Fruit fly (Drosophila melanogaster) whole organism, embryonic: ENCODE measurements around the gene Vti1b.
A peak's percentile ranks its signal among the peaks of the same experiment; 100 is the strongest.

ENCODE experiments used
- Antp ChIP-seq: fragments of 200-800 bp; sonication (Bioruptor generic); optimal IDR thresholded peaks from 3 replicates; lab custom pipeline; 2016; ENCODE audit warnings: missing biosample characterization, missing genetic modification characterization
- Atf-2 ChIP-seq: fragments of 200-800 bp; sonication (Bioruptor generic); optimal IDR thresholded peaks from 2 replicates; lab custom pipeline; 2016; ENCODE audit warnings: missing biosample characterization, missing genetic modification characterization
- CG12299 ChIP-seq: fragments of 200-800 bp; sonication (Bioruptor generic); optimal IDR thresholded peaks from 2 replicates; lab custom pipeline; 2018; ENCODE audit warnings: missing biosample characterization, mild to moderate bottlenecking, missing genetic modification characterization
- CG12744 ChIP-seq: fragments of 200-800 bp; sonication (Bioruptor generic); optimal IDR thresholded peaks from 2 replicates; lab custom pipeline; 2016; ENCODE audit warnings: missing biosample characterization, missing genetic modification characterization
- CG15479 ChIP-seq: fragments of 200-800 bp; sonication (Bioruptor generic); optimal IDR thresholded peaks from 3 replicates; lab custom pipeline; 2019; ENCODE audit warnings: missing biosample characterization, mild to moderate bottlenecking, missing genetic modification characterization, moderate library complexity
- CG15514 ChIP-seq: fragments of 200-800 bp; sonication (Bioruptor generic); optimal IDR thresholded peaks from 3 replicates; lab custom pipeline; 2017; ENCODE audit warnings: missing biosample characterization, missing genetic modification characterization, mild to moderate bottlenecking, moderate library complexity, missing genetic modification reagents
- CG16863 ChIP-seq: fragments of 200-800 bp; sonication (Bioruptor generic); optimal IDR thresholded peaks from 3 replicates; lab custom pipeline; 2016; ENCODE audit warnings: missing biosample characterization, missing genetic modification characterization
- CG17359 ChIP-seq: fragments of 200-800 bp; sonication (Bioruptor generic); optimal IDR thresholded peaks from 3 replicates; lab custom pipeline; 2018; ENCODE audit warnings: missing biosample characterization, mild to moderate bottlenecking, missing genetic modification characterization, moderate library complexity
- CG3163 ChIP-seq: fragments of 200-800 bp; sonication (Bioruptor generic); optimal IDR thresholded peaks from 3 replicates; lab custom pipeline; 2016; ENCODE audit warnings: missing biosample characterization, missing genetic modification characterization
- CG6689 ChIP-seq: fragments of 200-800 bp; sonication (Bioruptor generic); IDR thresholded peaks from 2 replicates; pipeline ENCODE4 v1.3.6; 2022; ENCODE audit warnings: missing biosample characterization, missing genetic modification characterization
- CG7839 ChIP-seq: fragments of 200-800 bp; sonication (Bioruptor generic); optimal IDR thresholded peaks from 3 replicates; lab custom pipeline; 2018; ENCODE audit warnings: missing biosample characterization, mild to moderate bottlenecking, missing genetic modification characterization, moderate library complexity
- CG7987 ChIP-seq: fragments of 200-800 bp; sonication (Bioruptor generic); optimal IDR thresholded peaks from 2 replicates; lab custom pipeline; 2018; ENCODE audit warnings: missing biosample characterization, mild to moderate bottlenecking, missing genetic modification characterization, moderate library complexity
- CG8478 ChIP-seq: fragments of >200 bp; optimal IDR thresholded peaks from 2 replicates; lab custom pipeline; 2018
- CHES-1-like ChIP-seq: fragments of 200-800 bp; sonication (Bioruptor generic); optimal IDR thresholded peaks from 2 replicates; lab custom pipeline; 2016; ENCODE audit warnings: missing biosample characterization, missing genetic modification characterization
- Chrac-16 ChIP-seq: fragments of 200-800 bp; sonication (Bioruptor generic); optimal IDR thresholded peaks from 3 replicates; lab custom pipeline; 2016; ENCODE audit warnings: missing biosample characterization, missing genetic modification characterization
- CrebB ChIP-seq: fragments of 200-800 bp; sonication (Bioruptor generic); optimal IDR thresholded peaks from 3 replicates; lab custom pipeline; 2018; ENCODE audit warnings: missing biosample characterization, mild to moderate bottlenecking, missing genetic modification characterization
- Doc2 ChIP-seq: fragments of 200-800 bp; sonication (Bioruptor generic); IDR thresholded peaks from 2 replicates; pipeline ENCODE4 v1.3.6; 2022; ENCODE audit warnings: missing biosample characterization, missing genetic modification characterization
- E2f2 ChIP-seq: fragments of 200-800 bp; sonication (Bioruptor generic); IDR thresholded peaks from 2 replicates; pipeline ENCODE4 v1.3.6; 2022; ENCODE audit warnings: missing biosample characterization, missing genetic modification characterization
- NC2β ChIP-seq: fragments of 200-800 bp; sonication (Bioruptor generic); optimal IDR thresholded peaks from 2 replicates; lab custom pipeline; 2016; ENCODE audit warnings: missing biosample characterization, missing genetic modification characterization
- Neu2 ChIP-seq: fragments of 200-800 bp; sonication (Bioruptor generic); optimal IDR thresholded peaks from 3 replicates; lab custom pipeline; 2016; ENCODE audit warnings: missing biosample characterization, missing genetic modification characterization, borderline replicate concordance
- Nf-YB ChIP-seq: fragments of 200-800 bp; sonication (Bioruptor generic); optimal IDR thresholded peaks from 3 replicates; lab custom pipeline; 2019; ENCODE audit warnings: missing biosample characterization, mild to moderate bottlenecking, missing genetic modification characterization, moderate library complexity
- Pdp1 ChIP-seq, 2 experiments: fragments of 200-800 bp; sonication (Bioruptor generic); optimal IDR thresholded peaks; 3 replicates each; lab custom pipeline; 2016; ENCODE audit warnings: missing biosample characterization in 2 of 2, missing genetic modification characterization in 2 of 2, mild to moderate bottlenecking in 1 of 2, moderate library complexity in 1 of 2
- Sox102F ChIP-seq: fragments of 200-800 bp; sonication (Bioruptor generic); optimal IDR thresholded peaks from 2 replicates; lab custom pipeline; 2018; ENCODE audit warnings: missing biosample characterization, mild to moderate bottlenecking, missing genetic modification characterization, moderate library complexity
- Spps ChIP-seq: fragments of 200-800 bp; sonication (Bioruptor generic); optimal IDR thresholded peaks from 2 replicates; lab custom pipeline; 2018; ENCODE audit warnings: missing biosample characterization, mild to moderate bottlenecking, missing genetic modification characterization
- Trl ChIP-seq, 3 experiments: fragments of >200 bp in 2 of 3; fragments of 200-800 bp in 1 of 3; sonication (Bioruptor generic) in 1 of 3; optimal IDR thresholded peaks; 2 replicates in 1 of 3; 3 replicates in 2 of 3; lab custom pipeline; 2016 to 2017; ENCODE audit warnings: missing biosample characterization in 1 of 3, missing genetic modification characterization in 1 of 3
- Vsx1 ChIP-seq: fragments of 200-800 bp; sonication (Bioruptor generic); optimal IDR thresholded peaks from 2 replicates; lab custom pipeline; 2017; ENCODE audit warnings: missing biosample characterization, mild to moderate bottlenecking, missing genetic modification characterization, missing genetic modification reagents
- amos ChIP-seq: fragments of 200-800 bp; sonication (Bioruptor generic); IDR thresholded peaks from 2 replicates; pipeline ENCODE4 v1.3.6; 2022; ENCODE audit warnings: missing biosample characterization, missing genetic modification characterization; ENCODE audit not compliant: partially characterized antibody
- aop ChIP-seq: fragments of 200-800 bp; sonication (Bioruptor generic); IDR thresholded peaks from 2 replicates; pipeline ENCODE4 v1.3.6; 2022; ENCODE audit warnings: missing biosample characterization, missing genetic modification characterization
- bab2 ChIP-seq: fragments of 200-800 bp; sonication (Bioruptor generic); optimal IDR thresholded peaks from 2 replicates; lab custom pipeline; 2016; ENCODE audit warnings: missing biosample characterization, missing genetic modification characterization
- cas ChIP-seq: fragments of 200-800 bp; sonication (Bioruptor generic); IDR thresholded peaks from 2 replicates; pipeline ENCODE4 v1.3.6; 2022; ENCODE audit warnings: missing biosample characterization, missing genetic modification characterization
- dm ChIP-seq: fragments of 200-800 bp; sonication (Bioruptor generic); optimal IDR thresholded peaks from 3 replicates; lab custom pipeline; 2016; ENCODE audit warnings: missing biosample characterization, missing genetic modification characterization
- fd64A ChIP-seq: fragments of 200-800 bp; sonication (Bioruptor generic); optimal IDR thresholded peaks from 3 replicates; lab custom pipeline; 2018; ENCODE audit warnings: missing biosample characterization, mild to moderate bottlenecking, missing genetic modification characterization
- fru ChIP-seq: fragments of >200 bp; optimal IDR thresholded peaks from 2 replicates; lab custom pipeline; 2017
- fu2 ChIP-seq: fragments of 200-800 bp; sonication (Bioruptor generic); optimal IDR thresholded peaks from 2 replicates; lab custom pipeline; 2016; ENCODE audit warnings: missing biosample characterization, missing genetic modification characterization
- grn ChIP-seq: fragments of 200-800 bp; sonication (Bioruptor generic); optimal IDR thresholded peaks from 3 replicates; lab custom pipeline; 2017; ENCODE audit warnings: missing biosample characterization, missing genetic modification characterization
- gsb-n ChIP-seq: fragments of 200-800 bp; sonication (Bioruptor generic); optimal IDR thresholded peaks from 3 replicates; lab custom pipeline; 2018; ENCODE audit warnings: missing biosample characterization, mild to moderate bottlenecking, missing genetic modification characterization
- hth ChIP-seq: fragments of >200 bp; optimal IDR thresholded peaks from 2 replicates; lab custom pipeline; 2017; ENCODE audit warnings: inconsistent platforms
- kay ChIP-seq: fragments of 200-800 bp; sonication (Bioruptor generic); optimal IDR thresholded peaks from 2 replicates; lab custom pipeline; 2016; ENCODE audit warnings: missing biosample characterization, missing genetic modification characterization
- lilli ChIP-seq: fragments of 200-800 bp; sonication (Bioruptor generic); optimal IDR thresholded peaks from 3 replicates; lab custom pipeline; 2016; ENCODE audit warnings: missing biosample characterization, missing genetic modification characterization
- mam ChIP-seq: fragments of 200-800 bp; sonication (Bioruptor generic); optimal IDR thresholded peaks from 3 replicates; lab custom pipeline; 2016; ENCODE audit warnings: missing biosample characterization, missing genetic modification characterization
- nerfin-1 ChIP-seq: fragments of 200-800 bp; sonication (Bioruptor generic); optimal IDR thresholded peaks from 3 replicates; lab custom pipeline; 2019; ENCODE audit warnings: missing biosample characterization, mild to moderate bottlenecking, missing genetic modification characterization, moderate library complexity
- nom ChIP-seq: fragments of 200-800 bp; sonication (Bioruptor generic); optimal IDR thresholded peaks from 2 replicates; lab custom pipeline; 2017; ENCODE audit warnings: missing biosample characterization, missing genetic modification characterization, mild to moderate bottlenecking, moderate library complexity, missing genetic modification reagents
- sens-2 ChIP-seq: fragments of 200-800 bp; sonication (Bioruptor generic); IDR thresholded peaks from 2 replicates; pipeline ENCODE4 v1.3.6; 2022; ENCODE audit warnings: missing biosample characterization, missing genetic modification characterization
- slbo ChIP-seq: fragments of 200-800 bp; sonication (Bioruptor generic); IDR thresholded peaks from 2 replicates; pipeline ENCODE4 v1.3.6; 2022; ENCODE audit warnings: missing biosample characterization, missing genetic modification characterization
- trem ChIP-seq: fragments of 200-800 bp; optimal IDR thresholded peaks from 3 replicates; lab custom pipeline; 2019; ENCODE audit warnings: missing biosample characterization, mild to moderate bottlenecking, missing genetic modification characterization, moderate library complexity
- wek ChIP-seq: fragments of 200-800 bp; sonication (Bioruptor generic); optimal IDR thresholded peaks from 3 replicates; lab custom pipeline; 2018; ENCODE audit warnings: missing biosample characterization, mild to moderate bottlenecking, missing genetic modification characterization, moderate library complexity
- yki ChIP-seq: fragments of >200 bp; optimal IDR thresholded peaks from 3 replicates; lab custom pipeline; 2018
- zen2 ChIP-seq: fragments of 200-800 bp; sonication (Bioruptor generic); IDR thresholded peaks from 3 replicates; pipeline ENCODE4 v1.3.6; 2022; ENCODE audit warnings: missing biosample characterization, missing genetic modification characterization; ENCODE audit not compliant: partially characterized antibody
- zf30C ChIP-seq: fragments of 200-800 bp; sonication (Bioruptor generic); optimal IDR thresholded peaks from 3 replicates; lab custom pipeline; 2018; ENCODE audit warnings: missing biosample characterization, mild to moderate bottlenecking, missing genetic modification characterization

Gene Vti1b

DNA sequence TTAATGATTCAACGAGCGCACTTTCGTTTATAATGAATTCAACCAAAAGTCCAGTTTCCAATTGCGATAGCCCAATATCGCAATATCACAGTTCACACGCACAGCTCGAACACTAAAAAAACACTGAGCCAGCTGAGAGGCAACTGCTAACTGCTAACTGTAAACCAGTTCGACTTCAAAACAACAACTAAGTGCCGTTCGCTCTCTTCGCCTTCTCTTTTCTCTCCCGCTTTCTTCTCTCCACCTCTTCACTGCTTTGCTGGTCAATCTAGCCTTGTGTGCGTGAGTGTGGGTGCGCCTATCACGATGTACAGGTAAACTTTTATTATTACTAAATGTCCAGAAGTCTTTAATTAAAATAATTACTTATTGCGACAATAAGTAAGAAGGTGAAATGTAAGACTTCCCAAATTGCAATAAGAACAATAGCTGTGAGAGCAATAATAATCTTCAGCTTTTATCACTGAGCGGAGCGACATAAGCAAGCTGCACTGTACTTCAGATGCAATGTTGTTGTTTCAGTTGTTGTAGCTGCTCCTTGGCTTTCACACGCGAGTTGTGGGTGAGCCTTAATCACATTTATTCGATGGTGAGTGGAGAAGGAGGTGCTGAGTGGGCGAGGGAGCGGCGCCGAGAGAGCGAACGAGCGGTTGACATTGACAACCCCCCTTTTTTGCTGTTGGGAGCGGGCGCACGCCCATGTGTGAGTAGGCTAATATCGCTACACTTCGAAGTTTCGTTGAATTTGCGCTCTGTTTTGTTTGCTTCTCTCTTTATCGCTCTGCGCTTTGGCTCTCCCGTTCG lies at the start of gene Vti1b (continued):
- TF ChIP-seq CG12744 (GFP tag; lab: Kevin White, UChicago) (peak; percentile 90), Antp (GFP tag; lab: Kevin White, UChicago) (peak; percentile 85), Nf-YB (peak; percentile 82), aop (GFP tag; lab: Robert Waterston, UW) (peak; percentile 89), Atf-2 (peak; percentile 95), CG17359 (peak; percentile 97), nom (GFP tag; lab: Kevin White, UChicago) (peak; percentile 82), wek (GFP tag; lab: Kevin White, UChicago) (peak; percentile 60), hth (lab: Kevin White, UChicago) (no peak), CG15514 (GFP tag; lab: Kevin White, UChicago) (peak; percentile 78), CG12299 (tag; lab: Kevin White, UChicago) (peak; percentile 79), fru (no peak), amos (GFP tag; lab: Robert Waterston, UW) (no peak), zen2 (peak; percentile 7; the same call in 1 of the 3 replicates), CrebB (peak; percentile 85), CG3163 (GFP tag; lab: Kevin White, UChicago) (peak; percentile 84), gsb-n (tag; lab: Kevin White, UChicago) (peak; percentile 90), Neu2 (GFP tag; lab: Kevin White, UChicago) (peak; percentile 41), CG15479 (GFP tag; lab: Kevin White, UChicago) (no peak), CG7839 (tag; lab: Kevin White, UChicago) (peak; percentile 94), fu2 (GFP tag; lab: Kevin White, UChicago) (peak; percentile 84), sens-2 (GFP tag; lab: Robert Waterston, UW) (peak; percentile 89), NC2β (GFP tag; lab: Kevin White, UChicago) (peak; percentile 92), bab2 (GFP tag; lab: Kevin White, UChicago) (peak; percentile 97), Spps (tag; lab: Kevin White, UChicago) (peak; percentile 88), Chrac-16 (peak; percentile 96), fd64A (GFP tag; lab: Kevin White, UChicago) (peak; percentile 86), kay (peak; percentile 82), zf30C (GFP tag; lab: Kevin White, UChicago) (no peak), grn (GFP tag; lab: Kevin White, UChicago) (peak; percentile 90), E2f2 (GFP tag; lab: Robert Waterston, UW) (peak; percentile 74), Trl (optimal IDR thresholded peaks at IDR 0.05; lab: Kevin White, UChicago) (peak; percentile 87 to 94), Trl (GFP tag; optimal IDR thresholded peaks at IDR 0.05; lab: Kevin White, UChicago) (peak; percentile 82), dm (GFP tag; lab: Kevin White, UChicago) (peak; percentile 93), cas (GFP tag; lab: Robert Waterston, UW) (0 out of 2 replicates have a peak, but pooled peaks have one; percentile 37), Pdp1 (GFP tag; optimal IDR thresholded peaks at IDR 0.05; lab: Kevin White, UChicago) (peak; percentile 86 to 94), trem (tag; lab: Kevin White, UChicago) (peak; percentile 92), Sox102F (GFP tag; lab: Kevin White, UChicago) (peak; percentile 97), slbo (GFP tag; lab: Robert Waterston, UW) (peak; percentile 95), Doc2 (GFP tag; lab: Robert Waterston, UW) (0 out of 2 replicates have a peak, but pooled peaks have one; percentile 32), CG8478 (no peak), mam (GFP tag; lab: Kevin White, UChicago) (peak; percentile 89), Vsx1 (peak; percentile 87), CG7987 (peak; percentile 88), yki (peak; percentile 41), CHES-1-like (GFP tag; lab: Kevin White, UChicago) (peak; percentile 90), CG16863 (peak; percentile 94), CG6689 (peak; percentile 93), nerfin-1 (tag; lab: Kevin White, UChicago) (peak; percentile 89), lilli (peak; percentile 97)
